Comparison of ENCODE assay signal across 3 fruit fly cellular contexts in genomic region chr3L:8680353-8680752, dm6.
TF ChIP-seq lines count a peak whose summit lies in the region.

No protein-coding gene starts in this region.

- TF ChIP-seq CTCF in whole organism, embryonic (GFP tag; optimal IDR thresholded peaks at IDR 0.05; lab: Kevin White, UChicago) = no peak

TF ChIP-seq in whole organism, adult, 20 proteins besides CTCF, POLR2A, EP300 and RAD21:
- TF ChIP-seq cnc (optimal IDR thresholded peaks at IDR 0.05; lab: Kevin White, UChicago) (no peak), kay (GFP tag; lab: Kevin White, UChicago; ENCODE audit: borderline replicate concordance) (peak; percentile 50)

TF ChIP-seq in whole organism, embryonic, 481 proteins besides CTCF, POLR2A, EP300 and RAD21:
- 0 out of 4 replicates have a peak, but pooled peaks have one; percentile 35 for TF ChIP-seq chinmo (GFP tag; IDR thresholded peaks at IDR 0.05; lab: Robert Waterston, UW; ENCODE audit: partially characterized antibody)
- peak; percentile 54 for TF ChIP-seq Med (GFP tag; lab: Kevin White, UChicago)
- TF ChIP-seq Side (GFP tag; optimal IDR thresholded peaks at IDR 0.05; lab: Kevin White, UChicago) = no peak
TF ChIP-seq in whole organism, embryonic: peak in this region for 2.

TF ChIP-seq in whole organism, pupa, 21 proteins besides CTCF, POLR2A, EP300 and RAD21:
- TF ChIP-seq CG4496 (GFP tag; IDR thresholded peaks at IDR 0.05; lab: Robert Waterston, UW) (0 out of 3 replicates have a peak, but pooled peaks have one; percentile 12), CG14655 (GFP tag; optimal IDR thresholded peaks at IDR 0.05; lab: Kevin White, UChicago) (no peak), CG9948 (tag; optimal IDR thresholded peaks at IDR 0.05; lab: Kevin White, UChicago) (no peak), Pif1A (GFP tag; optimal IDR thresholded peaks at IDR 0.05; lab: Kevin White, UChicago) (no peak), CG34367 (tag; optimal IDR thresholded peaks at IDR 0.05; lab: Kevin White, UChicago) (no peak)
